Fruit fly (Drosophila melanogaster) whole organism, wandering third instar larva: ENCODE data around the gene CG11700.

Source experiments
- Hr78 ChIP-seq: fragments of >200 bp; optimal IDR thresholded peaks from 2 replicates; lab custom pipeline; 2017; ENCODE audit warnings: missing biosample characterization, missing genetic modification characterization
- tai ChIP-seq: sonication (Bioruptor generic); optimal IDR thresholded peaks from 2 replicates; lab custom pipeline; 2016; ENCODE audit warnings: missing biosample characterization, missing genetic modification characterization

dm6 chrX:6260900-6261299 lies 22.5 kb downstream of the CG11700 start, which contains the start of gene Josd:
- TF ChIP-seq Hr78 (GFP tag; lab: Kevin White, UChicago) (no peak), tai (no peak)
